Worm (Caenorhabditis elegans) whole organism, midembryonic: ENCODE data around the gene grd-4.

Source experiments
- T22C8.4 ChIP-seq: fragments of 200-800 bp; sonication (Bioruptor generic); IDR thresholded peaks from 2 replicates; pipeline ENCODE4 v1.3.6; 2022; ENCODE audit warnings: missing genetic modification characterization, missing compliant biosample characterization
- tab-1 ChIP-seq: fragments of 200-800 bp; sonication (Bioruptor generic); IDR thresholded peaks from 2 replicates; pipeline ENCODE4 v1.3.6; 2022; ENCODE audit warnings: missing genetic modification characterization, missing compliant biosample characterization
- ztf-23 ChIP-seq: fragments of 200-800 bp; sonication (Bioruptor generic); IDR thresholded peaks from 2 replicates; pipeline ENCODE4 v1.3.6; 2022; ENCODE audit warnings: missing genetic modification reagents, missing genetic modification characterization, missing compliant biosample characterization

DNA sequence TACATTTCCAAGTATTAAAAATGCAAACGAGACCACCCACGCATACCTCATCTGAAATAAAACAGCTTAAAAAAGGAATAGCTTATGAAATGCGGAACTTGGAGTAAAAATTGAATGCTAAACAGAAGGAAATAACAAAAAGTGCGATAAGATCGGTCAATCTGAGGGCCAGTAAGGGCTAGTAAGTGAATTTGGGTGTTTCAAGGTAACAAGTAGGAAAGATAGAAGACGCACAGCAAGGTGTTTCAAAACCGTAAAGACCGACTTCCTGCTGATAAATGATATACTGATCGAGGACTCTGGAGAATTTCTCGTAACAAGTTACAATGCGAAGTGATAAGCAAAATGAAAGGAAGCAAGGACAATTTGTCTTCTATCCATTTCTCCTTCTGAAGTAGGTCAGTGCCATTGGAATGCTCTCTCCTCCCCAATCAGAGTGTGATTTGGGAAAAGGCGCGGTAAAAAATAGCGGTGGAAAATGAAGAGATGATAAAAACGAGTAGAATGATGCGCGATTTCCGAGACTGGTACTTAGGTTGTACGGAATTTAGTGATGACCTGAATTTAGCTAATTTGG lies 45.3 kb upstream of the grd-4 start, which contains the start of gene dpy-6:
- TF ChIP-seq tab-1 (GFP tag; lab: Robert Waterston, UW) (no peak), ztf-23 (GFP tag; lab: Robert Waterston, UW) (no peak), T22C8.4 (no peak)
